Worm (Caenorhabditis elegans) whole organism, late embryonic: Measurements from ENCODE around the gene R09D1.13.

ENCODE experiments used
- Y22D7AL.16 ChIP-seq: sonication (generic microtip); optimal IDR thresholded peaks from 2 replicates; lab custom pipeline; 2016; ENCODE audit warnings: missing genetic modification characterization, missing compliant biosample characterization
- ahr-1 ChIP-seq: sonication (generic microtip); optimal IDR thresholded peaks from 2 replicates; lab custom pipeline; 2016; ENCODE audit warnings: missing genetic modification characterization, missing compliant biosample characterization
- ceh-34 ChIP-seq: sonication (generic microtip); optimal IDR thresholded peaks from 2 replicates; lab custom pipeline; 2016; ENCODE audit warnings: mild to moderate bottlenecking, missing genetic modification characterization, missing compliant biosample characterization
- fkh-6 ChIP-seq: sonication (generic microtip); optimal IDR thresholded peaks from 2 replicates; lab custom pipeline; 2016; ENCODE audit warnings: missing genetic modification characterization, missing compliant biosample characterization
- lim-6 ChIP-seq: sonication (generic microtip); optimal IDR thresholded peaks from 2 replicates; lab custom pipeline; 2016; ENCODE audit warnings: missing genetic modification characterization, missing compliant biosample characterization
- lin-11 ChIP-seq: fragments of 200-800 bp; sonication (Bioruptor generic); optimal IDR thresholded peaks from 2 replicates; lab custom pipeline; 2018; ENCODE audit warnings: mild to moderate bottlenecking, missing genetic modification characterization, missing compliant biosample characterization
- odd-2 ChIP-seq: sonication (generic microtip); optimal IDR thresholded peaks from 2 replicates; lab custom pipeline; 2017; ENCODE audit warnings: antibody characterized with exemption, mild to moderate bottlenecking, missing genetic modification characterization, missing compliant biosample characterization
- sdc-2 ChIP-seq: sonication (generic microtip); optimal IDR thresholded peaks from 2 replicates; lab custom pipeline; 2016; ENCODE audit warnings: missing genotype, missing genetic modification characterization, missing compliant biosample characterization
- sox-4 ChIP-seq: sonication (generic microtip); optimal IDR thresholded peaks from 2 replicates; lab custom pipeline; 2017; ENCODE audit warnings: mild to moderate bottlenecking, missing genetic modification characterization, inconsistent platforms, missing compliant biosample characterization
- tbx-2 ChIP-seq: sonication (generic microtip); optimal IDR thresholded peaks from 2 replicates; lab custom pipeline; 2016; ENCODE audit warnings: missing genetic modification characterization, missing compliant biosample characterization
- unc-42 ChIP-seq: sonication (generic microtip); optimal IDR thresholded peaks from 2 replicates; lab custom pipeline; 2016; ENCODE audit warnings: missing genotype, missing genetic modification characterization, missing compliant biosample characterization
- unc-86 ChIP-seq: sonication (generic microtip); optimal IDR thresholded peaks from 2 replicates; lab custom pipeline; 2016; ENCODE audit warnings: missing genetic modification characterization, missing compliant biosample characterization

ce11 chrII:9491045-9491444 is 45.8 kb upstream of the R09D1.13 start:
- TF ChIP-seq sdc-2 (tag; lab: Kevin White, UChicago), result no peak
- TF ChIP-seq tbx-2 (tag; lab: Kevin White, UChicago), result peak; percentile 31
- no peak for TF ChIP-seq ceh-34
- TF ChIP-seq sox-4 (tag; lab: Kevin White, UChicago), result no peak
- TF ChIP-seq ahr-1 (tag; lab: Kevin White, UChicago), result no peak
- TF ChIP-seq fkh-6 (tag; lab: Kevin White, UChicago), result no peak
- no peak for TF ChIP-seq odd-2
- no peak for TF ChIP-seq unc-42 (tag; lab: Kevin White, UChicago)
- no peak for TF ChIP-seq lin-11 (tag; lab: Kevin White, UChicago)
- no peak for TF ChIP-seq unc-86
- no peak for TF ChIP-seq lim-6 (tag; lab: Kevin White, UChicago)
- no peak for TF ChIP-seq Y22D7AL.16 (tag; lab: Kevin White, UChicago)
